Fruit fly (Drosophila melanogaster) whole organism, larva: ENCODE data around the gene pdgy.

Experiments used
- noc ChIP-seq: fragments of 200-800 bp; sonication (Bioruptor generic); optimal IDR thresholded peaks from 3 replicates; lab custom pipeline; 2019; ENCODE audit warnings: missing biosample characterization, mild to moderate bottlenecking, missing genetic modification characterization, moderate library complexity

The pdgy gene

DNA sequence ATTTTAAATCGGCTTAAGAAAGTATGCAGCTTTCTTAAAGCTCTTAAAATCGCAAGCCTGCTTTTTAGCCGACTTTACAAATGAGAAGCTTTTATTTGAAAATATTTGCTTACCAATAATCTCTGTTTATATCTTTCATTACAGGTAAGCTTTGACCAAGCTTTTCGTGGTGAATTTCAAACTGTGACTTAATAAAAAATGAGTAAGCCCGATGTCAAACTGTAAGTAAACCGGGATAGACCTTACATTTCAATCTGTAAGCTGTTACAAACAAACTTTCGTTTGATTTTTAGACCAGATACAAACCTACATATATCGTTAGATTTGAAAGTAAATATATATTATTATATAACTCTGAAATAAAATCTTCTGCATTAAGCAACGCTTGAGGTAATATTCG, 67.8 kb downstream of the pdgy start:
- no peak for TF ChIP-seq noc (tag; lab: Kevin White, UChicago)

DNA sequence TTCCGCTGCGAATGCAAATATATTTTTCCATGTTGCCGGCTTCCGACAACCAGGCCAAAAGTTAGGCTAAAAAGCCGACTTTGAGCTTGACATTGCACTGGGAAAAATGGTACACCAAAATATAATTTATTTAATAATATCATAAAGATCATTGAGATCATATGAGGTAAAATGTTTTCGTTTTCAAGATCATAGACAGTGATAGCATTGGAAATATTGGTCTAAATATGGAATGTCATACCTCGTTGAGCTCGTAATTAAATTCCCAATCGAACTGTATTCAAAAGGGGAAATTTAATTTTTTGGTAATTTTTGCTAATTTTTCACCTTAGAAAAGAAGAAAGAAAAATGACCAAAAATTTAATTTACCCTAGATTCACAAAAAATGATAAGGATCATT, 69.3 kb downstream of the pdgy start:
- no peak for TF ChIP-seq noc (tag; lab: Kevin White, UChicago)
